Worm (Caenorhabditis elegans) whole organism, L4/young adult: ENCODE data around the gene F35D2.3.

Experiments used
- W03F9.2 ChIP-seq: fragments of 150-350 bp; optimal IDR thresholded peaks from 2 replicates; lab custom pipeline; 2014; ENCODE audit warnings: missing biosample characterization, missing genetic modification characterization
- dao-5 ChIP-seq: sonication (generic microtip); optimal IDR thresholded peaks from 2 replicates; lab custom pipeline; 2016; ENCODE audit warnings: missing genotype, missing genetic modification characterization, moderate library complexity, missing compliant biosample characterization
- him-1 ChIP-seq: sonication (generic microtip); optimal IDR thresholded peaks from 2 replicates; lab custom pipeline; 2016; ENCODE audit warnings: missing genotype, missing genetic modification reagents, missing genetic modification characterization, missing compliant biosample characterization

ce11 chrII:7577412-7577811 lies 7.0 kb downstream of the F35D2.3 start, which contains the start of gene F35D2.6:
- TF ChIP-seq him-1 (no peak), W03F9.2 (no peak), dao-5 (tag; lab: Kevin White, UChicago) (no peak)
